Worm (Caenorhabditis elegans): Measurements from ENCODE around the gene M176.9.

ce11 chrII:9379796-9380195, 31.6 kb downstream of the M176.9 start, which contains the start of gene srh-48:
- TF ChIP-seq ref-1 (GFP tag; conservative IDR thresholded peaks at IDR 0.05) (no peak), flt-1 (GFP tag; IDR thresholded peaks at IDR 0.05) (no peak), cog-1 (tag; optimal IDR thresholded peaks at IDR 0.05) (no peak), T22C8.4 (GFP tag; IDR thresholded peaks at IDR 0.05) (no peak), klf-2 (GFP tag; conservative IDR thresholded peaks at IDR 0.05) (no peak), tab-1 (GFP tag; IDR thresholded peaks at IDR 0.05) (no peak), ztf-29 (GFP tag; IDR thresholded peaks at IDR 0.05) (no peak), med-1 (GFP tag; optimal IDR thresholded peaks at IDR 0.05; ENCODE audit: insufficient read depth) (no peak), ztf-23 (GFP tag; IDR thresholded peaks at IDR 0.05) (no peak)
